Worm (Caenorhabditis elegans) whole organism, L2 larva: ENCODE measurements around the gene T02E9.5.

Experiments
- C34F6.9 ChIP-seq: fragments of 150-350 bp; optimal IDR thresholded peaks from 2 replicates; lab custom pipeline; 2014; ENCODE audit warnings: missing biosample characterization, missing genetic modification characterization
- F13H6.1 ChIP-seq: sonication (generic microtip); optimal IDR thresholded peaks from 2 replicates; lab custom pipeline; 2016; ENCODE audit warnings: missing genetic modification characterization, missing compliant biosample characterization
- R02D3.7 ChIP-seq: fragments of 150-350 bp; optimal IDR thresholded peaks from 2 replicates; lab custom pipeline; 2014; ENCODE audit warnings: missing biosample characterization, missing genetic modification characterization
- Y55F3AM.14 ChIP-seq: fragments of 200-800 bp; sonication (Bioruptor generic); optimal IDR thresholded peaks from 2 replicates; lab custom pipeline; 2018; ENCODE audit warnings: mild to moderate bottlenecking, missing genetic modification characterization, missing compliant biosample characterization
- ZK546.5 ChIP-seq: sonication (generic microtip); optimal IDR thresholded peaks from 2 replicates; lab custom pipeline; 2017; ENCODE audit warnings: missing biosample characterization, missing genetic modification characterization
- alr-1 ChIP-seq: fragments of 150-350 bp; optimal IDR thresholded peaks from 2 replicates; lab custom pipeline; 2014; ENCODE audit warnings: missing biosample characterization, missing genetic modification characterization
- aly-2 ChIP-seq: fragments of 150-350 bp; optimal IDR thresholded peaks from 2 replicates; lab custom pipeline; 2014; ENCODE audit warnings: missing biosample characterization, missing genetic modification characterization
- ama-1 ChIP-seq: fragments of 150-350 bp; optimal IDR thresholded peaks from 2 replicates; lab custom pipeline; 2018; ENCODE audit warnings: inconsistent platforms
- blmp-1 ChIP-seq: sonication (generic microtip); optimal IDR thresholded peaks from 2 replicates; lab custom pipeline; 2017; ENCODE audit warnings: missing genetic modification characterization, mild to moderate bottlenecking, missing compliant biosample characterization, antibody characterized with exemption, moderate library complexity; ENCODE audit not compliant: insufficient read depth
- ceh-16 ChIP-seq: fragments of 150-350 bp; optimal IDR thresholded peaks from 2 replicates; lab custom pipeline; 2014; ENCODE audit warnings: missing biosample characterization, missing genetic modification characterization
- ceh-82 ChIP-seq: fragments of 150-350 bp; optimal IDR thresholded peaks from 2 replicates; lab custom pipeline; 2014; ENCODE audit warnings: missing biosample characterization, missing genetic modification characterization
- dmd-4 ChIP-seq: sonication (generic microtip); optimal IDR thresholded peaks from 2 replicates; lab custom pipeline; 2017; ENCODE audit warnings: missing biosample characterization, missing genetic modification characterization
- elt-1 ChIP-seq: fragments of 150-350 bp; optimal IDR thresholded peaks from 2 replicates; lab custom pipeline; 2014; ENCODE audit warnings: missing biosample characterization, missing genetic modification characterization
- elt-3 ChIP-seq: sonication (generic microtip); optimal IDR thresholded peaks from 2 replicates; lab custom pipeline; 2017; ENCODE audit warnings: missing biosample characterization, missing genetic modification characterization
- fos-1 ChIP-seq: fragments of 150-350 bp; optimal IDR thresholded peaks from 2 replicates; lab custom pipeline; 2014; ENCODE audit warnings: missing biosample characterization, missing genetic modification characterization
- gmeb-1 ChIP-seq: fragments of 150-350 bp; optimal IDR thresholded peaks from 2 replicates; lab custom pipeline; 2014; ENCODE audit warnings: missing biosample characterization, missing genetic modification characterization
- lin-11 ChIP-seq: fragments of 150-350 bp; sonication (generic microtip); optimal IDR thresholded peaks from 2 replicates; lab custom pipeline; 2014; ENCODE audit warnings: missing biosample characterization, missing genetic modification characterization, inconsistent platforms, mixed read lengths
- lin-13 ChIP-seq: fragments of 150-350 bp; optimal IDR thresholded peaks from 2 replicates; lab custom pipeline; 2014; ENCODE audit warnings: missing biosample characterization, missing genetic modification reagents, missing genetic modification characterization
- mab-5 ChIP-seq: fragments of 150-350 bp; optimal IDR thresholded peaks from 2 replicates; lab custom pipeline; 2014; ENCODE audit warnings: missing biosample characterization, missing genetic modification characterization
- mbf-1 ChIP-seq: sonication (generic microtip); optimal IDR thresholded peaks from 2 replicates; lab custom pipeline; 2017; ENCODE audit warnings: missing biosample characterization, missing genetic modification characterization
- mdl-1 ChIP-seq, 2 experiments: fragments of 150-350 bp in 1 of 2; sonication (generic microtip) in 1 of 2; optimal IDR thresholded peaks; 2 replicates each; lab custom pipeline; 2017; ENCODE audit warnings: missing biosample characterization in 2 of 2, missing genetic modification characterization in 2 of 2
- nhr-10 ChIP-seq: sonication (generic microtip); optimal IDR thresholded peaks from 2 replicates; lab custom pipeline; 2017; ENCODE audit warnings: missing biosample characterization, missing genetic modification characterization
- nhr-11 ChIP-seq: fragments of 150-350 bp; optimal IDR thresholded peaks from 2 replicates; lab custom pipeline; 2014; ENCODE audit warnings: missing biosample characterization, missing genetic modification characterization
- nhr-12 ChIP-seq: fragments of 150-350 bp; optimal IDR thresholded peaks from 2 replicates; lab custom pipeline; 2014; ENCODE audit warnings: missing biosample characterization, missing genetic modification characterization
- nhr-129 ChIP-seq: fragments of 150-350 bp; optimal IDR thresholded peaks from 2 replicates; lab custom pipeline; 2014; ENCODE audit warnings: missing biosample characterization, missing genetic modification characterization
- nhr-21 ChIP-seq: fragments of 150-350 bp; optimal IDR thresholded peaks from 2 replicates; lab custom pipeline; 2014; ENCODE audit warnings: missing biosample characterization, missing genetic modification characterization
- nhr-23 ChIP-seq: fragments of 150-350 bp; optimal IDR thresholded peaks from 2 replicates; lab custom pipeline; 2014; ENCODE audit warnings: missing biosample characterization, missing genetic modification reagents, missing genetic modification characterization
- nhr-237 ChIP-seq: fragments of 150-350 bp; optimal IDR thresholded peaks from 2 replicates; lab custom pipeline; 2014; ENCODE audit warnings: missing biosample characterization, missing genetic modification characterization
- nhr-25 ChIP-seq: fragments of 150-350 bp; sonication (generic microtip); optimal IDR thresholded peaks from 3 replicates; lab custom pipeline; 2014; ENCODE audit warnings: missing biosample characterization, missing genetic modification characterization
- nhr-6 ChIP-seq: fragments of 150-350 bp; optimal IDR thresholded peaks from 2 replicates; lab custom pipeline; 2014; ENCODE audit warnings: missing biosample characterization, missing genetic modification characterization
- peb-1 ChIP-seq: fragments of 150-350 bp; optimal IDR thresholded peaks from 2 replicates; lab custom pipeline; 2014; ENCODE audit warnings: missing biosample characterization, missing genetic modification characterization
- sma-3 ChIP-seq: sonication (generic microtip); optimal IDR thresholded peaks from 2 replicates; lab custom pipeline; 2016; ENCODE audit warnings: missing genetic modification reagents, missing genetic modification characterization, missing compliant biosample characterization
- sma-9 ChIP-seq, 2 experiments: fragments of 150-350 bp in 1 of 2; sonication (generic microtip) in 1 of 2; optimal IDR thresholded peaks; 2 replicates each; lab custom pipeline; 2014 to 2016; ENCODE audit warnings: missing genetic modification characterization in 2 of 2, mild to moderate bottlenecking in 1 of 2, missing biosample characterization in 1 of 2, missing compliant biosample characterization in 1 of 2, missing genetic modification reagents in 1 of 2, moderate library complexity in 1 of 2
- snpc-4 ChIP-seq: fragments of 150-350 bp; optimal IDR thresholded peaks from 2 replicates; lab custom pipeline; 2014; ENCODE audit warnings: missing biosample characterization, missing genetic modification characterization
- unc-55 ChIP-seq: fragments of 150-350 bp; sonication (generic microtip); optimal IDR thresholded peaks from 3 replicates; lab custom pipeline; 2014; ENCODE audit warnings: missing biosample characterization, missing genetic modification reagents, missing genetic modification characterization
- zag-1 ChIP-seq: fragments of 150-350 bp; optimal IDR thresholded peaks from 2 replicates; lab custom pipeline; 2014; ENCODE audit warnings: missing biosample characterization, missing genetic modification characterization
- ztf-11 ChIP-seq: sonication (generic microtip); optimal IDR thresholded peaks from 2 replicates; lab custom pipeline; 2017; ENCODE audit warnings: missing biosample characterization, missing genetic modification characterization
- ztf-4 ChIP-seq: fragments of 150-350 bp; optimal IDR thresholded peaks from 2 replicates; lab custom pipeline; 2014; ENCODE audit warnings: missing biosample characterization, missing genetic modification characterization

The T02E9.5 gene

ce11 chrV:11329100-11329499 is 12.9 kb upstream of the T02E9.5 start, which contains the start of gene F47G9.6:
TSS of gene F47G9.6 (plus strand) at chrV:11329400.
- no peak for TF ChIP-seq nhr-237 (tag; lab: Kevin White, UChicago)
- no peak for TF ChIP-seq lin-11 (tag; lab: Kevin White, UChicago)
- TF ChIP-seq ztf-11 (tag; lab: Kevin White, UChicago): no peak
- TF ChIP-seq mbf-1 (tag; lab: Kevin White, UChicago): no peak
- no peak for TF ChIP-seq nhr-21 (tag; lab: Kevin White, UChicago)
- TF ChIP-seq nhr-129 (tag; lab: Kevin White, UChicago): no peak
- TF ChIP-seq fos-1 (tag; lab: Kevin White, UChicago): no peak
- TF ChIP-seq ceh-82 (tag; lab: Kevin White, UChicago): no peak
- no peak for TF ChIP-seq sma-9 (GFP tag; optimal IDR thresholded peaks at IDR 0.05; lab: Kevin White, UChicago)
- no peak for TF ChIP-seq sma-9 (tag; optimal IDR thresholded peaks at IDR 0.05; lab: Kevin White, UChicago)
- TF ChIP-seq nhr-10: no peak
- no peak for TF ChIP-seq blmp-1

ce11 chrV:11334193-11334592 is 7.8 kb upstream of the T02E9.5 start, which contains the start of gene T02E9.6:
TSS of gene T02E9.6 (minus strand) at chrV:11334293.
- no peak for TF ChIP-seq ama-1
- TF ChIP-seq peb-1 (tag; lab: Kevin White, UChicago): no peak
- no peak for TF ChIP-seq R02D3.7 (tag; lab: Kevin White, UChicago)
- TF ChIP-seq nhr-129 (tag; lab: Kevin White, UChicago): no peak

ce11 chrV:11335757-11336418 is 6.1 kb upstream of the T02E9.5 start:
- TF ChIP-seq nhr-12 (no peak), sma-3 (GFP tag; lab: Kevin White, UChicago) (no peak), unc-55 (GFP tag; lab: Kevin White, UChicago) (no peak), ztf-11 (tag; lab: Kevin White, UChicago) (no peak), Y55F3AM.14 (no peak), peb-1 (tag; lab: Kevin White, UChicago) (no peak), R02D3.7 (tag; lab: Kevin White, UChicago) (no peak), nhr-25 (tag; lab: Kevin White, UChicago) (no peak), nhr-6 (no peak), fos-1 (tag; lab: Kevin White, UChicago) (no peak), mdl-1 (tag; optimal IDR thresholded peaks at IDR 0.05; lab: Kevin White, UChicago) (no peak), sma-9 (GFP tag; optimal IDR thresholded peaks at IDR 0.05; lab: Kevin White, UChicago) (no peak), sma-9 (tag; optimal IDR thresholded peaks at IDR 0.05; lab: Kevin White, UChicago) (no peak), ZK546.5 (tag; lab: Kevin White, UChicago) (no peak), snpc-4 (tag; lab: Kevin White, UChicago) (no peak), ceh-82 (tag; lab: Kevin White, UChicago) (no peak), nhr-23 (tag; lab: Kevin White, UChicago) (no peak), nhr-11 (no peak), C34F6.9 (tag; lab: Kevin White, UChicago) (no peak)

- TF ChIP-seq sma-9 (GFP tag; optimal IDR thresholded peaks at IDR 0.05; lab: Kevin White, UChicago): no peak
- no peak for TF ChIP-seq sma-9 (tag; optimal IDR thresholded peaks at IDR 0.05; lab: Kevin White, UChicago)
- no peak for TF ChIP-seq ztf-4 (tag; lab: Kevin White, UChicago)
- no peak for TF ChIP-seq nhr-25 (tag; lab: Kevin White, UChicago)
- no peak for TF ChIP-seq aly-2 (tag; lab: Kevin White, UChicago)
- TF ChIP-seq ama-1: no peak
- TF ChIP-seq peb-1 (tag; lab: Kevin White, UChicago): no peak
- no peak for TF ChIP-seq blmp-1
- no peak for TF ChIP-seq Y55F3AM.14
- no peak for TF ChIP-seq nhr-6
- no peak for TF ChIP-seq fos-1 (tag; lab: Kevin White, UChicago)
- no peak for TF ChIP-seq elt-1 (tag; lab: Kevin White, UChicago)
- no peak for TF ChIP-seq dmd-4
These were observed 5.2 kb upstream of the T02E9.5 start for ce11 chrV:11336877-11337276.

- no peak for TF ChIP-seq alr-1 (tag; lab: Kevin White, UChicago)
- no peak for TF ChIP-seq nhr-11
- no peak for TF ChIP-seq elt-1 (tag; lab: Kevin White, UChicago)
- TF ChIP-seq unc-55 (GFP tag; lab: Kevin White, UChicago): no peak
- no peak for TF ChIP-seq dmd-4
- TF ChIP-seq gmeb-1 (tag; lab: Kevin White, UChicago): no peak
- TF ChIP-seq C34F6.9 (tag; lab: Kevin White, UChicago): peak; percentile 1
- no peak for TF ChIP-seq lin-13 (GFP tag; lab: Kevin White, UChicago)
- no peak for TF ChIP-seq ama-1
- TF ChIP-seq ZK546.5 (tag; lab: Kevin White, UChicago): no peak
- no peak for TF ChIP-seq mbf-1 (tag; lab: Kevin White, UChicago)
- no peak for TF ChIP-seq elt-3 (tag; lab: Kevin White, UChicago)
- TF ChIP-seq mab-5 (tag; lab: Kevin White, UChicago): no peak
- TF ChIP-seq nhr-129 (tag; lab: Kevin White, UChicago): no peak
- TF ChIP-seq zag-1: peak; percentile 26
- no peak for TF ChIP-seq lin-11 (tag; lab: Kevin White, UChicago)
- TF ChIP-seq ceh-16 (tag; lab: Kevin White, UChicago): no peak
- peak; percentile 28 for TF ChIP-seq F13H6.1 (tag; lab: Kevin White, UChicago)
- no peak for TF ChIP-seq mdl-1 (tag; optimal IDR thresholded peaks at IDR 0.05; lab: Kevin White, UChicago)
- no peak for TF ChIP-seq Y55F3AM.14
- no peak for TF ChIP-seq sma-3 (GFP tag; lab: Kevin White, UChicago)
- no peak for TF ChIP-seq ztf-11 (tag; lab: Kevin White, UChicago)
- no peak for TF ChIP-seq snpc-4 (tag; lab: Kevin White, UChicago)
- no peak for TF ChIP-seq ztf-4 (tag; lab: Kevin White, UChicago)
These were observed 830 bp upstream of the T02E9.5 start for ce11 chrV:11341130-11341675.
